Worm (Caenorhabditis elegans) whole organism, L1 larva: ENCODE results near the gene sid-5.

Source experiments
- C04F5.9 ChIP-seq: sonication (generic microtip); optimal IDR thresholded peaks from 2 replicates; lab custom pipeline; 2016; ENCODE audit warnings: missing genetic modification characterization, missing compliant biosample characterization
- C16A3.4 ChIP-seq: fragments of 150-350 bp; optimal IDR thresholded peaks from 2 replicates; lab custom pipeline; 2014; ENCODE audit warnings: missing biosample characterization, missing genetic modification characterization
- C34B4.2 ChIP-seq: sonication (generic microtip); optimal IDR thresholded peaks from 2 replicates; lab custom pipeline; 2017; ENCODE audit warnings: mild to moderate bottlenecking, missing genetic modification characterization, missing compliant biosample characterization
- F16B12.6 ChIP-seq: fragments of 150-350 bp; optimal IDR thresholded peaks from 2 replicates; lab custom pipeline; 2014; ENCODE audit warnings: missing biosample characterization, missing genetic modification characterization
- aha-1 ChIP-seq: fragments of 150-350 bp; optimal IDR thresholded peaks from 2 replicates; lab custom pipeline; 2014; ENCODE audit warnings: missing biosample characterization, missing genetic modification characterization
- alr-1 ChIP-seq: fragments of 200-800 bp; sonication (Bioruptor generic); optimal IDR thresholded peaks from 2 replicates; lab custom pipeline; 2018; ENCODE audit warnings: borderline replicate concordance, mild to moderate bottlenecking, missing genetic modification characterization, missing compliant biosample characterization
- ceh-63 ChIP-seq: fragments of 200-800 bp; sonication (Bioruptor generic); optimal IDR thresholded peaks from 2 replicates; lab custom pipeline; 2018; ENCODE audit warnings: mild to moderate bottlenecking, missing genetic modification characterization, missing compliant biosample characterization
- ceh-82 ChIP-seq, 3 experiments: fragments of 150-350 bp in 1 of 3; sonication (generic microtip) in 2 of 3; optimal IDR thresholded peaks; 2 replicates each; lab custom pipeline; 2014 to 2017; ENCODE audit warnings: missing biosample characterization in 3 of 3, missing genetic modification characterization in 3 of 3
- ceh-88 ChIP-seq: fragments of 200-800 bp; sonication (Bioruptor generic); IDR thresholded peaks from 2 replicates; pipeline ENCODE4 v1.3.6; 2022; ENCODE audit warnings: missing genetic modification characterization, missing compliant biosample characterization
- ceh-90 ChIP-seq: sonication (generic microtip); optimal IDR thresholded peaks from 2 replicates; lab custom pipeline; 2016; ENCODE audit warnings: missing genetic modification characterization, missing compliant biosample characterization
- ces-1 ChIP-seq: fragments of 150-350 bp; optimal IDR thresholded peaks from 2 replicates; lab custom pipeline; 2014; ENCODE audit warnings: missing biosample characterization, missing genetic modification reagents, missing genetic modification characterization
- dsc-1 ChIP-seq: sonication (generic microtip); optimal IDR thresholded peaks from 2 replicates; lab custom pipeline; 2016; ENCODE audit warnings: mild to moderate bottlenecking, missing genetic modification characterization, missing compliant biosample characterization
- egl-27 ChIP-seq, 2 experiments: fragments of 150-350 bp in 1 of 2; sonication (generic microtip); optimal IDR thresholded peaks; 3 replicates each; lab custom pipeline; 2017 to 2018; ENCODE audit warnings: missing biosample characterization in 2 of 2, missing genetic modification characterization in 2 of 2, missing genetic modification reagents in 2 of 2
- elt-2 ChIP-seq: sonication (generic microtip); optimal IDR thresholded peaks from 2 replicates; lab custom pipeline; 2016; ENCODE audit warnings: missing genetic modification characterization, mild to moderate bottlenecking, inconsistent platforms, missing compliant biosample characterization, missing genetic modification reagents
- elt-3 ChIP-seq, 6 experiments: fragments of 150-350 bp in 1 of 6; sonication (generic microtip); optimal IDR thresholded peaks; 2 replicates each; lab custom pipeline; 2017 to 2018; ENCODE audit warnings: missing biosample characterization in 6 of 6, missing genetic modification characterization in 6 of 6, inconsistent platforms in 1 of 6
- fkh-10 ChIP-seq: sonication (generic microtip); optimal IDR thresholded peaks from 2 replicates; lab custom pipeline; 2017; ENCODE audit warnings: missing biosample characterization, missing genetic modification reagents, missing genetic modification characterization
- fkh-4 ChIP-seq: sonication (generic microtip); optimal IDR thresholded peaks from 2 replicates; lab custom pipeline; 2016; ENCODE audit warnings: missing compliant biosample characterization, missing genetic modification characterization, borderline replicate concordance
- fos-1 ChIP-seq: fragments of 150-350 bp; optimal IDR thresholded peaks from 2 replicates; lab custom pipeline; 2014; ENCODE audit warnings: missing biosample characterization, missing genetic modification characterization
- grh-1 ChIP-seq: fragments of 200-800 bp; sonication (Bioruptor generic); IDR thresholded peaks from 2 replicates; pipeline ENCODE4 v1.3.6; 2022; ENCODE audit warnings: missing genetic modification reagents, missing genetic modification characterization, missing compliant biosample characterization
- hlh-17 ChIP-seq: fragments of 200-800 bp; sonication (Bioruptor generic); optimal IDR thresholded peaks from 2 replicates; lab custom pipeline; 2018; ENCODE audit warnings: missing genetic modification characterization, mild to moderate bottlenecking, missing compliant biosample characterization, moderate library complexity, borderline replicate concordance
- hlh-4 ChIP-seq: sonication (generic microtip); optimal IDR thresholded peaks from 2 replicates; lab custom pipeline; 2016; ENCODE audit warnings: mild to moderate bottlenecking, missing genetic modification characterization, missing compliant biosample characterization
- irx-1 ChIP-seq: sonication (generic microtip); optimal IDR thresholded peaks from 2 replicates; lab custom pipeline; 2016; ENCODE audit warnings: missing genetic modification characterization, missing compliant biosample characterization
- isw-1 ChIP-seq: fragments of 200-800 bp; sonication (Bioruptor generic); IDR thresholded peaks from 2 replicates; pipeline ENCODE4 v1.3.6; 2022; ENCODE audit warnings: missing genetic modification characterization, missing compliant biosample characterization
- jun-1 ChIP-seq: fragments of 150-350 bp; optimal IDR thresholded peaks from 2 replicates; lab custom pipeline; 2014; ENCODE audit warnings: missing biosample characterization, missing genetic modification reagents, missing genetic modification characterization
- lin-14 ChIP-seq: fragments of 200-800 bp; sonication (Bioruptor generic); optimal IDR thresholded peaks from 2 replicates; lab custom pipeline; 2018; ENCODE audit warnings: mild to moderate bottlenecking, missing genetic modification characterization, moderate library complexity, missing compliant biosample characterization
- lin-15B ChIP-seq: fragments of 150-350 bp; sonication (generic microtip); optimal IDR thresholded peaks from 3 replicates; lab custom pipeline; 2014; ENCODE audit warnings: missing biosample characterization, missing genetic modification characterization
- lir-3 ChIP-seq: sonication (generic microtip); optimal IDR thresholded peaks from 2 replicates; lab custom pipeline; 2016; ENCODE audit warnings: mild to moderate bottlenecking, missing genetic modification characterization, moderate library complexity, missing compliant biosample characterization; ENCODE audit not compliant: poor library complexity
- mab-9 ChIP-seq: fragments of 200-800 bp; sonication (Bioruptor generic); IDR thresholded peaks from 2 replicates; pipeline ENCODE4 v1.3.6; 2022; ENCODE audit warnings: missing genetic modification reagents, missing genetic modification characterization, missing compliant biosample characterization
- mef-2 ChIP-seq: fragments of 150-350 bp; optimal IDR thresholded peaks from 2 replicates; lab custom pipeline; 2014; ENCODE audit warnings: missing biosample characterization, missing genetic modification characterization
- nhr-11 ChIP-seq: fragments of 150-350 bp; optimal IDR thresholded peaks from 2 replicates; lab custom pipeline; 2014; ENCODE audit warnings: missing biosample characterization, missing genetic modification characterization
- nhr-19 ChIP-seq: fragments of 200-800 bp; sonication (Bioruptor generic); conservative IDR thresholded peaks from 2 replicates; pipeline ENCODE4 v1.3.6; 2022; ENCODE audit warnings: missing genetic modification characterization, missing compliant biosample characterization
- nhr-237 ChIP-seq: fragments of 150-350 bp; optimal IDR thresholded peaks from 2 replicates; lab custom pipeline; 2014; ENCODE audit warnings: missing biosample characterization, missing genetic modification characterization
- nhr-28 ChIP-seq: fragments of 150-350 bp; optimal IDR thresholded peaks from 2 replicates; lab custom pipeline; 2014; ENCODE audit warnings: missing biosample characterization, missing genetic modification characterization
- nhr-47 ChIP-seq: sonication (generic microtip); optimal IDR thresholded peaks from 2 replicates; lab custom pipeline; 2016; ENCODE audit warnings: mild to moderate bottlenecking, missing genetic modification characterization, moderate library complexity, missing compliant biosample characterization
- nhr-71 ChIP-seq: sonication (generic microtip); optimal IDR thresholded peaks from 2 replicates; lab custom pipeline; 2016; ENCODE audit warnings: mild to moderate bottlenecking, missing genetic modification characterization, moderate library complexity, missing compliant biosample characterization
- nhr-77 ChIP-seq: fragments of 150-350 bp; optimal IDR thresholded peaks from 2 replicates; lab custom pipeline; 2014; ENCODE audit warnings: missing biosample characterization, missing genetic modification characterization
- nhr-84 ChIP-seq: sonication (generic microtip); optimal IDR thresholded peaks from 2 replicates; lab custom pipeline; 2017; ENCODE audit warnings: missing biosample characterization, missing genetic modification characterization
- nhr-85 ChIP-seq: sonication (generic microtip); peaks from one replicate; lab custom pipeline; 2016; ENCODE audit warnings: missing genetic modification characterization, inconsistent platforms, missing compliant biosample characterization
- nhr-90 ChIP-seq: sonication (generic microtip); optimal IDR thresholded peaks from 2 replicates; lab custom pipeline; 2016; ENCODE audit warnings: mild to moderate bottlenecking, missing genetic modification characterization, missing compliant biosample characterization; ENCODE audit not compliant: poor library complexity
- pag-3 ChIP-seq: sonication (generic microtip); optimal IDR thresholded peaks from 2 replicates; lab custom pipeline; 2017; ENCODE audit warnings: missing genetic modification characterization, mild to moderate bottlenecking, missing compliant biosample characterization, antibody characterized with exemption, borderline replicate concordance; ENCODE audit not compliant: insufficient read depth
- pax-3 ChIP-seq: fragments of 200-800 bp; sonication (Bioruptor generic); optimal IDR thresholded peaks from 2 replicates; lab custom pipeline; 2018; ENCODE audit warnings: mild to moderate bottlenecking, missing genetic modification characterization, moderate library complexity, missing compliant biosample characterization
- pqm-1 ChIP-seq: sonication (generic microtip); optimal IDR thresholded peaks from 3 replicates; lab custom pipeline; 2017; ENCODE audit warnings: missing biosample characterization, missing genetic modification characterization
- skn-1 ChIP-seq: fragments of 150-350 bp; optimal IDR thresholded peaks from 2 replicates; lab custom pipeline; 2014; ENCODE audit warnings: missing biosample characterization, missing genetic modification characterization
- snpc-4 ChIP-seq: fragments of 150-350 bp; optimal IDR thresholded peaks from 2 replicates; lab custom pipeline; 2014; ENCODE audit warnings: missing biosample characterization, missing genetic modification characterization
- sptf-1 ChIP-seq: fragments of 150-350 bp; optimal IDR thresholded peaks from 2 replicates; lab custom pipeline; 2014; ENCODE audit warnings: missing biosample characterization, missing genetic modification characterization
- sup-37 ChIP-seq: fragments of 200-800 bp; sonication (Bioruptor generic); optimal IDR thresholded peaks from 2 replicates; lab custom pipeline; 2018; ENCODE audit warnings: mild to moderate bottlenecking, missing genetic modification characterization, missing compliant biosample characterization
- tbx-2 ChIP-seq: sonication (generic microtip); optimal IDR thresholded peaks from 2 replicates; lab custom pipeline; 2016; ENCODE audit warnings: missing genetic modification characterization, missing compliant biosample characterization
- unc-30 ChIP-seq: sonication (generic microtip); optimal IDR thresholded peaks from 2 replicates; lab custom pipeline; 2017; ENCODE audit warnings: missing biosample characterization, missing genetic modification characterization
- unc-98 ChIP-seq: fragments of 200-800 bp; sonication (Bioruptor generic); IDR thresholded peaks from 2 replicates; pipeline ENCODE4 v1.3.6; 2022; ENCODE audit warnings: missing genetic modification characterization, missing compliant biosample characterization
- vab-15 ChIP-seq: sonication (generic microtip); optimal IDR thresholded peaks from 2 replicates; lab custom pipeline; 2017; ENCODE audit warnings: missing genotype, mild to moderate bottlenecking, missing genetic modification characterization, missing compliant biosample characterization
- xbp-1 ChIP-seq: sonication (generic microtip); optimal IDR thresholded peaks from 2 replicates; lab custom pipeline; 2016; ENCODE audit warnings: missing genetic modification characterization, missing compliant biosample characterization
- zag-1 ChIP-seq: fragments of 150-350 bp; optimal IDR thresholded peaks from 2 replicates; lab custom pipeline; 2014; ENCODE audit warnings: missing biosample characterization, missing genetic modification characterization
- ztf-11 ChIP-seq, 2 experiments: sonication (generic microtip); optimal IDR thresholded peaks; 2 replicates each; lab custom pipeline; 2016 to 2017; ENCODE audit warnings: missing genetic modification characterization in 2 of 2, missing biosample characterization in 1 of 2, missing compliant biosample characterization in 1 of 2

Gene sid-5

ce11 chrX:6934453-6934852 lies 29.9 kb downstream of the sid-5 start:
- TF ChIP-seq zag-1: no peak
- TF ChIP-seq nhr-11 (tag; lab: Kevin White, UChicago): no peak
- TF ChIP-seq nhr-47 (tag; lab: Kevin White, UChicago): peak; percentile 4
- no peak for TF ChIP-seq dsc-1 (tag; lab: Kevin White, UChicago)
- TF ChIP-seq C34B4.2: no peak
- peak; percentile 67 for TF ChIP-seq xbp-1 (tag; lab: Kevin White, UChicago)
- TF ChIP-seq pax-3: no peak
- no peak for TF ChIP-seq pag-3 (tag; lab: Kevin White, UChicago)
- TF ChIP-seq elt-3 (tag; optimal IDR thresholded peaks at IDR 0.05; lab: Kevin White, UChicago): no peak
- no peak for TF ChIP-seq nhr-77
- TF ChIP-seq nhr-84: no peak
- TF ChIP-seq nhr-28 (tag; lab: Kevin White, UChicago): no peak
- no peak for TF ChIP-seq jun-1 (tag; lab: Kevin White, UChicago)
- TF ChIP-seq mef-2 (tag; lab: Kevin White, UChicago): no peak
- TF ChIP-seq nhr-237 (tag; lab: Kevin White, UChicago): no peak
- no peak for TF ChIP-seq nhr-85 (tag; lab: Kevin White, UChicago)
- no peak for TF ChIP-seq ceh-90 (tag; lab: Kevin White, UChicago)
- 0 out of 2 replicates have a peak, but pooled peaks have one; percentile 3 for TF ChIP-seq nhr-19 (GFP tag; lab: Robert Waterston, UW)
- TF ChIP-seq unc-98 (GFP tag; lab: Robert Waterston, UW): no peak
- no peak for TF ChIP-seq pqm-1 (tag; lab: Kevin White, UChicago)
- no peak for TF ChIP-seq ceh-63 (GFP tag; lab: Kevin White, UChicago)
- no peak for TF ChIP-seq ztf-11 (tag; optimal IDR thresholded peaks at IDR 0.05; lab: Kevin White, UChicago)
- TF ChIP-seq nhr-71: peak; percentile 59
- no peak for TF ChIP-seq elt-2 (tag; lab: Kevin White, UChicago)
- no peak for TF ChIP-seq ceh-88 (GFP tag; lab: Robert Waterston, UW)
- TF ChIP-seq lin-15B (tag; lab: Kevin White, UChicago): peak; percentile 45
- TF ChIP-seq lin-14 (GFP tag; lab: Kevin White, UChicago): peak; percentile 74
- TF ChIP-seq F16B12.6 (tag; lab: Kevin White, UChicago): no peak
- no peak for TF ChIP-seq hlh-4 (tag; lab: Kevin White, UChicago)
- TF ChIP-seq alr-1 (tag; lab: Kevin White, UChicago): no peak
- TF ChIP-seq aha-1 (tag; lab: Kevin White, UChicago): no peak
- TF ChIP-seq sptf-1 (tag; lab: Kevin White, UChicago): no peak
- no peak for TF ChIP-seq nhr-90 (tag; lab: Kevin White, UChicago)
- no peak for TF ChIP-seq irx-1 (tag; lab: Kevin White, UChicago)
- TF ChIP-seq ces-1 (GFP tag; lab: Kevin White, UChicago): no peak
- TF ChIP-seq vab-15 (tag; lab: Kevin White, UChicago): no peak
- peak; percentile 26 for TF ChIP-seq fos-1 (tag; lab: Kevin White, UChicago)
- peak; percentile 49 for TF ChIP-seq skn-1 (tag; lab: Kevin White, UChicago)
- TF ChIP-seq hlh-17 (GFP tag; lab: Kevin White, UChicago): no peak
- no peak for TF ChIP-seq egl-27 (tag; optimal IDR thresholded peaks at IDR 0.05; lab: Kevin White, UChicago)
- no peak for TF ChIP-seq sup-37 (GFP tag; lab: Kevin White, UChicago)
- peak; percentile 19 for TF ChIP-seq C16A3.4
- no peak for TF ChIP-seq grh-1 (GFP tag; lab: Robert Waterston, UW)
- peak in 1 of 3 experiments; percentile 11 for TF ChIP-seq ceh-82 (tag; optimal IDR thresholded peaks at IDR 0.05; lab: Kevin White, UChicago)
- TF ChIP-seq tbx-2: peak; percentile 42
- TF ChIP-seq fkh-4: no peak
- TF ChIP-seq isw-1 (GFP tag; lab: Robert Waterston, UW): no peak
- TF ChIP-seq fkh-10: no peak
- TF ChIP-seq unc-30 (tag; lab: Kevin White, UChicago): no peak
- peak; percentile 9 for TF ChIP-seq snpc-4
- no peak for TF ChIP-seq mab-9 (GFP tag; lab: Robert Waterston, UW)
- TF ChIP-seq lir-3: no peak
- no peak for TF ChIP-seq C04F5.9
